Worm (Caenorhabditis elegans) whole organism, early embryonic: ENCODE data around the gene C37E2.3.

Source experiments
- aly-1 ChIP-seq: sonication (generic microtip); optimal IDR thresholded peaks from 2 replicates; lab custom pipeline; 2016; ENCODE audit warnings: missing genetic modification characterization, missing compliant biosample characterization
- ama-1 ChIP-seq: fragments of 150-350 bp; optimal IDR thresholded peaks from 2 replicates; lab custom pipeline; 2014
- flt-1 ChIP-seq: fragments of 200-800 bp; sonication (Bioruptor generic); IDR thresholded peaks from 2 replicates; pipeline ENCODE4 v1.3.6; 2022; ENCODE audit warnings: missing genetic modification characterization, missing compliant biosample characterization
- hmbx-1 ChIP-seq: sonication (generic microtip); optimal IDR thresholded peaks from 2 replicates; lab custom pipeline; 2016; ENCODE audit warnings: mild to moderate bottlenecking, missing genetic modification characterization, missing compliant biosample characterization
- hmg-4 ChIP-seq: fragments of 200-800 bp; sonication (Bioruptor generic); optimal IDR thresholded peaks from 2 replicates; lab custom pipeline; 2018; ENCODE audit warnings: mild to moderate bottlenecking, missing genetic modification characterization, missing compliant biosample characterization
- pes-1 ChIP-seq: fragments of 200-800 bp; sonication (Bioruptor generic); IDR thresholded peaks from 2 replicates; pipeline ENCODE4 v1.3.6; 2022; ENCODE audit warnings: missing genetic modification reagents, missing genetic modification characterization, missing compliant biosample characterization

DNA sequence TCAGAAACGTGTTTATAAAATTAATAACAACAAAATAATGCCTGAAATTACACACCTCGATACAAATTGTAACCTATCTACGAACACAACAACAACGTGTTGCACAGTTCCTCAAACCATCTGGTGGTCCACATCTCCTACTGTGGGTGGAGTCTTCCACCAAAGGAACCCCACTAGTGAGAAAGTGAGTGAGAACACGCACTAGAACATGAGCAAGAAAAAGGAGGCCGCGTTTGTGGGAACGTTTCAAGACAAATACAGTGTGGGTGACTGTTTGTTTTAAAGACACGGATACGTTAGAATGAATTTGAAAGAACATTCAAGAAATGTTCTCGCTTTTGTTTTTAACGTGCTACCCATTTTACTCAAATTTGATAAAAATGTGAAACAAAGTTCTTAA is 6.2 kb downstream of the C37E2.3 start, which contains the start of gene ceh-36:
- TF ChIP-seq hmbx-1 (tag; lab: Kevin White, UChicago), result no peak
- no peak for TF ChIP-seq aly-1 (tag; lab: Kevin White, UChicago)
- TF ChIP-seq hmg-4, result no peak
- TF ChIP-seq flt-1, result no peak
- TF ChIP-seq ama-1 (lab: Kevin White, UChicago), result no peak
- no peak for TF ChIP-seq pes-1 (GFP tag; lab: Robert Waterston, UW)
